Fruit fly (Drosophila melanogaster): ENCODE results near the gene cutlet.

Gene cutlet

dm6 chr2L:3657349-3658142 is 54.0 kb downstream of the cutlet start (continued):
- TF ChIP-seq prd (optimal IDR thresholded peaks at IDR 0.05) = no peak
- peak; percentile 72 for TF ChIP-seq prd (GFP tag; IDR thresholded peaks at IDR 0.05)
- peak; percentile 50 for TF ChIP-seq cg (GFP tag; optimal IDR thresholded peaks at IDR 0.05)
- TF ChIP-seq CG4820 (GFP tag; optimal IDR thresholded peaks at IDR 0.05) = peak; percentile 51
- peak; percentile 45 for TF ChIP-seq dmrt11E (tag; optimal IDR thresholded peaks at IDR 0.05)
- peak; percentile 53 for TF ChIP-seq D19A (tag; optimal IDR thresholded peaks at IDR 0.05)
- TF ChIP-seq CG17359 (tag; optimal IDR thresholded peaks at IDR 0.05) = peak; percentile 58
- TF ChIP-seq CG6272 (GFP tag; IDR thresholded peaks at IDR 0.05) = peak; percentile 55
- peak; percentile 66 for TF ChIP-seq CG4424 (GFP tag; optimal IDR thresholded peaks at IDR 0.05)
- TF ChIP-seq Asciz (GFP tag; optimal IDR thresholded peaks at IDR 0.05) = peak; percentile 8
- TF ChIP-seq stc (GFP tag; IDR thresholded peaks at IDR 0.05) = 0 out of 2 replicates have a peak, but pooled peaks have one; percentile 17
- peak in 1 of 2 experiments; percentile 19 for TF ChIP-seq Hr51 (GFP tag; optimal IDR thresholded peaks at IDR 0.05)
- TF ChIP-seq Stat92E (GFP tag; optimal IDR thresholded peaks at IDR 0.05) = peak in 1 of 3 experiments; percentile 50
- TF ChIP-seq zen (tag; optimal IDR thresholded peaks at IDR 0.05) = peak; percentile 81
- no peak for TF ChIP-seq crc (GFP tag; optimal IDR thresholded peaks at IDR 0.05)
- peak; percentile 47 for TF ChIP-seq CG11504 (tag; optimal IDR thresholded peaks at IDR 0.05)
- TF ChIP-seq CG12104 (GFP tag; optimal IDR thresholded peaks at IDR 0.05) = no peak
- TF ChIP-seq unpg (GFP tag; optimal IDR thresholded peaks at IDR 0.05) = peak; percentile 40
- TF ChIP-seq CG6254 (GFP tag; optimal IDR thresholded peaks at IDR 0.05) = no peak
- peak; percentile 53; the same call in 1 of the 3 replicates for TF ChIP-seq gce (GFP tag; IDR thresholded peaks at IDR 0.05)
- peak; percentile 24 for TF ChIP-seq Hr3 (GFP tag; optimal IDR thresholded peaks at IDR 0.05)
- peak; percentile 26 for TF ChIP-seq Dip3 (GFP tag; optimal IDR thresholded peaks at IDR 0.05)
- peak in 1 of 2 experiments; percentile 39 for TF ChIP-seq bsh (GFP tag; optimal IDR thresholded peaks at IDR 0.05)
- TF ChIP-seq hb (GFP tag; IDR thresholded peaks at IDR 0.05; ENCODE audit: partially characterized antibody) = no peak
- no peak for TF ChIP-seq CG4707 (GFP tag; optimal IDR thresholded peaks at IDR 0.05)
- TF ChIP-seq exex (tag; optimal IDR thresholded peaks at IDR 0.05) = no peak
- TF ChIP-seq lbe (GFP tag; optimal IDR thresholded peaks at IDR 0.05) = peak; percentile 34
- TF ChIP-seq Antp (GFP tag; optimal IDR thresholded peaks at IDR 0.05) = peak; percentile 58
- TF ChIP-seq CG34376 (GFP tag; optimal IDR thresholded peaks at IDR 0.05) = peak; percentile 7
- peak; percentile 100 for TF ChIP-seq nerfin-1 (tag; optimal IDR thresholded peaks at IDR 0.05)
- TF ChIP-seq CG10366 (GFP tag; IDR thresholded peaks at IDR 0.05) = peak; percentile 18; the same call in 1 of the 2 replicates
- TF ChIP-seq Ptx1 (GFP tag; IDR thresholded peaks at IDR 0.05) = peak; percentile 53
- 0 out of 2 replicates have a peak, but pooled peaks have one; percentile 3 for TF ChIP-seq al (GFP tag; IDR thresholded peaks at IDR 0.05)
- TF ChIP-seq Sox102F (GFP tag; optimal IDR thresholded peaks at IDR 0.05) = peak; percentile 32
- peak; percentile 35; the same call in 1 of the 3 replicates for TF ChIP-seq H15 (GFP tag; IDR thresholded peaks at IDR 0.05)
- TF ChIP-seq pzg (GFP tag; optimal IDR thresholded peaks at IDR 0.05) = peak; percentile 31
- no peak for TF ChIP-seq Jarid2 (GFP tag; optimal IDR thresholded peaks at IDR 0.05)
- no peak for TF ChIP-seq CG2678 (tag; optimal IDR thresholded peaks at IDR 0.05)
- no peak for TF ChIP-seq dati (GFP tag; IDR thresholded peaks at IDR 0.05)
- no peak for TF ChIP-seq CG11085 (GFP tag; IDR thresholded peaks at IDR 0.05)
- peak; percentile 50 for TF ChIP-seq bcd (GFP tag; optimal IDR thresholded peaks at IDR 0.05)
- no peak for TF ChIP-seq dimm (GFP tag; IDR thresholded peaks at IDR 0.05)
- no peak for TF ChIP-seq CG17802 (tag; optimal IDR thresholded peaks at IDR 0.05)
- peak; percentile 27 for TF ChIP-seq Fer3 (tag; optimal IDR thresholded peaks at IDR 0.05)
- no peak for TF ChIP-seq HHEX (GFP tag; optimal IDR thresholded peaks at IDR 0.05)
- TF ChIP-seq CG14050 (GFP tag; IDR thresholded peaks at IDR 0.05) = no peak
- TF ChIP-seq E2f2 (GFP tag; IDR thresholded peaks at IDR 0.05) = peak; percentile 53
- TF ChIP-seq esg (GFP tag; conservative IDR thresholded peaks at IDR 0.05) = no peak

Measured in whole organism, embryonic.